Worm (Caenorhabditis elegans): Measurements from ENCODE around the gene K02C4.5.
A peak's percentile ranks its signal among the peaks of the same experiment; 100 is the strongest.

Gene K02C4.5

DNA sequence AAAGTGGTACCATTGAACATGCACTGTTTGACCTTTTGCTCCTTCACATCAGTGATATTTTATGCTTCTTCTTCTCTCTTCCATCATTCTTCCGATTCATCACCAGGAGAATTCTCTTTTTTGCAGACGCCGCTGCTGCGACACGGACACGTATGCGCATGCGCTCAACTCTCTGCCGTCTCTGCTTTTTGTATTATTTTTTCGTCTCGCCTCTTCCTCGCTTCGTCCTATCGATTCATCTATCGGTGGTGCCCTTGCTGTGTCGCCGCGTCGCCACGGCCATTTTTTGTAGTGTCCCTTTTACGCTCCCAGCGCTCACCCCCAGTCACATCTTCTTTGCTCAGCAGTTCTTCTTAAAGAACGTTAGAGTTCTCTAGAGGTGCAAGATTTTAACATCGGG lies 47.9 kb downstream of the K02C4.5 start:
- TF ChIP-seq sptf-1 (tag; optimal IDR thresholded peaks at IDR 0.05), result no peak
- no peak for TF ChIP-seq nhr-11 (tag; optimal IDR thresholded peaks at IDR 0.05)
- peak; percentile 1 for TF ChIP-seq jun-1 (tag; optimal IDR thresholded peaks at IDR 0.05)
- no peak for TF ChIP-seq nhr-12 (tag; optimal IDR thresholded peaks at IDR 0.05)
- peak; percentile 61 for TF ChIP-seq fkh-8 (tag; optimal IDR thresholded peaks at IDR 0.05)
- no peak for TF ChIP-seq unc-130 (tag; optimal IDR thresholded peaks at IDR 0.05)
- peak; percentile 8 for TF ChIP-seq nhr-19 (GFP tag; conservative IDR thresholded peaks at IDR 0.05)
- TF ChIP-seq pag-3 (tag; optimal IDR thresholded peaks at IDR 0.05; ENCODE audit: borderline replicate concordance, insufficient read depth), result no peak
- TF ChIP-seq snpc-4 (tag; optimal IDR thresholded peaks at IDR 0.05), result no peak
- TF ChIP-seq elt-2 (tag; optimal IDR thresholded peaks at IDR 0.05), result no peak
- TF ChIP-seq isw-1 (GFP tag; IDR thresholded peaks at IDR 0.05), result no peak
- TF ChIP-seq nhr-77 (tag; optimal IDR thresholded peaks at IDR 0.05), result no peak
- TF ChIP-seq nhr-76 (tag; optimal IDR thresholded peaks at IDR 0.05), result no peak
- no peak for TF ChIP-seq mef-2 (tag; optimal IDR thresholded peaks at IDR 0.05)
- TF ChIP-seq lin-35 (GFP tag; optimal IDR thresholded peaks at IDR 0.05), result peak; percentile 40 to 41
- TF ChIP-seq blmp-1 (tag; optimal IDR thresholded peaks at IDR 0.05), result peak; percentile 30
- TF ChIP-seq hpl-2 (GFP tag; optimal IDR thresholded peaks at IDR 0.05), result no peak
- TF ChIP-seq ceh-82 (tag; optimal IDR thresholded peaks at IDR 0.05), result peak; percentile 29 to 77 (median 63)
- TF ChIP-seq ceh-63 (GFP tag; optimal IDR thresholded peaks at IDR 0.05), result no peak
- no peak for TF ChIP-seq zag-1 (tag; optimal IDR thresholded peaks at IDR 0.05)
- TF ChIP-seq pqm-1 (tag; optimal IDR thresholded peaks at IDR 0.05), result no peak
- TF ChIP-seq fkh-10 (GFP tag; optimal IDR thresholded peaks at IDR 0.05), result peak; percentile 7
- TF ChIP-seq fkh-4 (tag; optimal IDR thresholded peaks at IDR 0.05; ENCODE audit: borderline replicate concordance), result no peak
- no peak for TF ChIP-seq Y116A8C.19 (tag; optimal IDR thresholded peaks at IDR 0.05; ENCODE audit: borderline replicate concordance)
- TF ChIP-seq dsc-1 (tag; optimal IDR thresholded peaks at IDR 0.05), result peak; percentile 38
- no peak for TF ChIP-seq nhr-237 (tag; optimal IDR thresholded peaks at IDR 0.05)
- no peak for TF ChIP-seq aha-1 (tag; optimal IDR thresholded peaks at IDR 0.05)
- no peak for TF ChIP-seq vab-15 (tag; optimal IDR thresholded peaks at IDR 0.05)
- TF ChIP-seq aly-2 (tag; optimal IDR thresholded peaks at IDR 0.05), result no peak
- TF ChIP-seq tlp-1 (tag; optimal IDR thresholded peaks at IDR 0.05), result no peak
- no peak for TF ChIP-seq alr-1 (tag; optimal IDR thresholded peaks at IDR 0.05; ENCODE audit: borderline replicate concordance)
- TF ChIP-seq sup-37 (GFP tag; optimal IDR thresholded peaks at IDR 0.05), result no peak
- TF ChIP-seq hlh-17 (GFP tag; optimal IDR thresholded peaks at IDR 0.05; ENCODE audit: borderline replicate concordance), result no peak
- peak; percentile 34 for TF ChIP-seq skn-1 (tag; optimal IDR thresholded peaks at IDR 0.05)
- TF ChIP-seq nhr-71 (tag; optimal IDR thresholded peaks at IDR 0.05), result peak; percentile 64
- peak; percentile 18 for TF ChIP-seq nhr-20 (tag; optimal IDR thresholded peaks at IDR 0.05)
- TF ChIP-seq snu-23 (GFP tag; optimal IDR thresholded peaks at IDR 0.05), result peak; percentile 24
- no peak for TF ChIP-seq irx-1 (tag; optimal IDR thresholded peaks at IDR 0.05)
- TF ChIP-seq fos-1 (tag; optimal IDR thresholded peaks at IDR 0.05), result peak; percentile 31
- TF ChIP-seq unc-30 (tag; optimal IDR thresholded peaks at IDR 0.05), result no peak
- no peak for TF ChIP-seq hlh-4 (tag; optimal IDR thresholded peaks at IDR 0.05)
- TF ChIP-seq egl-27 (tag; optimal IDR thresholded peaks at IDR 0.05), result peak in 1 of 2 experiments; percentile 14
- TF ChIP-seq grh-1 (GFP tag; IDR thresholded peaks at IDR 0.05), result no peak
- peak; percentile 37 for TF ChIP-seq F16B12.6 (tag; optimal IDR thresholded peaks at IDR 0.05)
- no peak for TF ChIP-seq ets-5 (GFP tag; IDR thresholded peaks at IDR 0.05)
- TF ChIP-seq ceh-90 (tag; optimal IDR thresholded peaks at IDR 0.05), result no peak
- TF ChIP-seq ces-1 (GFP tag; optimal IDR thresholded peaks at IDR 0.05), result no peak
- TF ChIP-seq unc-62 (GFP tag; optimal IDR thresholded peaks at IDR 0.05), result no peak
- TF ChIP-seq mdl-1 (tag; optimal IDR thresholded peaks at IDR 0.05), result peak in 1 of 2 experiments; percentile 27
- no peak for TF ChIP-seq lir-3 (tag; optimal IDR thresholded peaks at IDR 0.05; ENCODE audit: poor library complexity)
- TF ChIP-seq pax-3 (tag; optimal IDR thresholded peaks at IDR 0.05), result no peak
- TF ChIP-seq elt-3 (tag; optimal IDR thresholded peaks at IDR 0.05), result no peak
- TF ChIP-seq tbx-2 (tag; optimal IDR thresholded peaks at IDR 0.05), result no peak
